Worm (Caenorhabditis elegans): ENCODE data around the gene taf-6.2.

The taf-6.2 gene

DNA sequence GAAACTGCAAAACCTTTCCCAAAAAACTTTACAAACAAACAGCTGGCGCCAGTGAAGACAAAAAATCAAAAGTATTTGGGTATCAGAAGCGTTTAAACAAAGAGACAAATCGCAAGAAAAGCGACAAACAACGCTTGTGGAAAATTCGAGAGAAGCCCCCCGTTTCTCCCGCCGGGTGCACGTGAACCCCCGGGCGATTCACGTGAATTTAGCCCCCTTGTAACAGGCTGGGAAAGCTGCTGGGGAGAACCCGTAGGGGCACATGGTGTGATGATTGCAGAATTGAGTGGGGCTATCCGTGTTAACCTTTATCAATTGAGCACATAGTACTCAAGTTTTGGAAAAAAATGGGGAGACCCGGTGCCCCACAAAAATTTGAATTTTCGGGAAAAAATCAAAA, 40.3 kb downstream of the taf-6.2 start (continued):
- TF ChIP-seq K11D2.4 (GFP tag; IDR thresholded peaks at IDR 0.05), result peak; percentile 82
- no peak for TF ChIP-seq xnd-1 (tag; optimal IDR thresholded peaks at IDR 0.05)
- no peak for TF ChIP-seq mel-28 (tag; optimal IDR thresholded peaks at IDR 0.05; ENCODE audit: borderline replicate concordance)
- no peak for TF ChIP-seq Y79H2A.3 (GFP tag; conservative IDR thresholded peaks at IDR 0.05)
- TF ChIP-seq nfya-2 (GFP tag; IDR thresholded peaks at IDR 0.05), result no peak
- no peak for TF ChIP-seq egl-18 (GFP tag; IDR thresholded peaks at IDR 0.05)
- no peak for TF ChIP-seq ceh-79 (tag; optimal IDR thresholded peaks at IDR 0.05)
- TF ChIP-seq C06A6.2 (GFP tag; conservative IDR thresholded peaks at IDR 0.05), result 0 out of 2 replicates have a peak, but pooled peaks have one; percentile 17
- TF ChIP-seq lin-54 (GFP tag; optimal IDR thresholded peaks at IDR 0.05), result no peak
- TF ChIP-seq somi-1 (GFP tag; optimal IDR thresholded peaks at IDR 0.05), result peak; percentile 88
- TF ChIP-seq hsf-1 (GFP tag; IDR thresholded peaks at IDR 0.05), result peak; percentile 62; the same call in 1 of the 2 replicates
- no peak for TF ChIP-seq sea-2 (GFP tag; IDR thresholded peaks at IDR 0.05)
- no peak for TF ChIP-seq ztf-28 (GFP tag; IDR thresholded peaks at IDR 0.05)
- peak; percentile 14 for TF ChIP-seq K12H6.12 (tag; optimal IDR thresholded peaks at IDR 0.05)

DNA sequence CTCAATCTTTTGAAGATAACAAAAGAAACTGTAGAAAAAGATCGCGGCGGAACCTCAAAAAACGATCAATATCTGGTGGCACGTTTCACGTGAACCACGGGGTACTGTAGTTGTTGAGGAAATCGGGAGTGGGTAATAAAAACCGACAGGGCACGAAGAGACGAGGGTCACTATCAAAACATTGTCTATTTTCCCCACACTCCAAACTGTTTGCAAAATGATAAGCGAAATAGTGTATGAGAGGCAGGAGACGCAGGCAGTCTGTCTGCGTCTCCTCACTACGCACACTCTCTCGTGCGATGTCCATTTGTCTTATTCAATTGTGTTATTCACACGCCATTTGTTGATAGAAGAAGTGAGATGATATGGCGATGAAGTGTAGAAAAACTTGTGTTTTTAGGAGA, 41.1 kb downstream of the taf-6.2 start:
- TF ChIP-seq lsy-27 (tag; optimal IDR thresholded peaks at IDR 0.05; ENCODE audit: borderline replicate concordance, insufficient read depth), result no peak
- TF ChIP-seq lin-40 (tag; optimal IDR thresholded peaks at IDR 0.05), result peak; percentile 56
- TF ChIP-seq madf-8 (GFP tag; conservative IDR thresholded peaks at IDR 0.05), result no peak
- peak; percentile 98 for TF ChIP-seq hmg-1.2 (GFP tag; IDR thresholded peaks at IDR 0.05)
- TF ChIP-seq nhr-27 (tag; optimal IDR thresholded peaks at IDR 0.05), result no peak
- 0 out of 2 replicates have a peak, but pooled peaks have one; percentile 21 for TF ChIP-seq dox-1 (GFP tag; IDR thresholded peaks at IDR 0.05)
- TF ChIP-seq sptf-2 (GFP tag; optimal IDR thresholded peaks at IDR 0.05), result no peak
- peak; percentile 25 for TF ChIP-seq nhr-80 (tag; optimal IDR thresholded peaks at IDR 0.05)
- no peak for TF ChIP-seq ama-1 (optimal IDR thresholded peaks at IDR 0.05)
- no peak for TF ChIP-seq ama-1 (GFP tag; optimal IDR thresholded peaks at IDR 0.05)
- no peak for TF ChIP-seq lsl-1 (GFP tag; optimal IDR thresholded peaks at IDR 0.05)
- TF ChIP-seq Y79H2A.3 (GFP tag; conservative IDR thresholded peaks at IDR 0.05), result no peak
- TF ChIP-seq lag-1 (GFP tag; IDR thresholded peaks at IDR 0.05), result no peak
- no peak for TF ChIP-seq ceh-79 (tag; optimal IDR thresholded peaks at IDR 0.05)
- TF ChIP-seq akir-1 (GFP tag; optimal IDR thresholded peaks at IDR 0.05), result no peak
- TF ChIP-seq ceh-27 (GFP tag; optimal IDR thresholded peaks at IDR 0.05), result no peak
- TF ChIP-seq egl-18 (GFP tag; IDR thresholded peaks at IDR 0.05), result no peak
- no peak for TF ChIP-seq aptf-3 (GFP tag; IDR thresholded peaks at IDR 0.05)
- no peak for TF ChIP-seq tbp1 (GFP tag; optimal IDR thresholded peaks at IDR 0.05)
- no peak for TF ChIP-seq repo-1 (tag; optimal IDR thresholded peaks at IDR 0.05)
- TF ChIP-seq egl-44 (GFP tag; IDR thresholded peaks at IDR 0.05), result no peak
- 0 out of 2 replicates have a peak, but pooled peaks have one; percentile 10 for TF ChIP-seq mcd-1 (GFP tag; IDR thresholded peaks at IDR 0.05)
- TF ChIP-seq nfyb-1 (GFP tag; IDR thresholded peaks at IDR 0.05), result no peak
- TF ChIP-seq nhr-90 (tag; optimal IDR thresholded peaks at IDR 0.05), result no peak
- no peak for TF ChIP-seq atf-7 (tag; optimal IDR thresholded peaks at IDR 0.05)
- TF ChIP-seq fkh-3 (tag; optimal IDR thresholded peaks at IDR 0.05), result no peak
- no peak for TF ChIP-seq lin-54 (GFP tag; optimal IDR thresholded peaks at IDR 0.05)
- no peak for TF ChIP-seq B0019.2 (GFP tag; conservative IDR thresholded peaks at IDR 0.05)
- TF ChIP-seq Y53F4B.3 (GFP tag; IDR thresholded peaks at IDR 0.05), result no peak
- TF ChIP-seq pbrm-1 (GFP tag; IDR thresholded peaks at IDR 0.05), result no peak
- TF ChIP-seq Y56A3A.18 (GFP tag; IDR thresholded peaks at IDR 0.05), result no peak
- TF ChIP-seq attf-5 (GFP tag; optimal IDR thresholded peaks at IDR 0.05), result no peak
- TF ChIP-seq B0336.3 (GFP tag; IDR thresholded peaks at IDR 0.05), result no peak
- no peak for TF ChIP-seq unc-62 (GFP tag; optimal IDR thresholded peaks at IDR 0.05)
- no peak for TF ChIP-seq snpc-1.1 (tag; optimal IDR thresholded peaks at IDR 0.05; ENCODE audit: insufficient read depth)
- no peak for TF ChIP-seq rpc-1 (optimal IDR thresholded peaks at IDR 0.05)
- TF ChIP-seq rpc-1 (tag; optimal IDR thresholded peaks at IDR 0.05), result no peak
- TF ChIP-seq ekl-4 (GFP tag; IDR thresholded peaks at IDR 0.05), result no peak
- no peak for TF ChIP-seq unc-130 (GFP tag; optimal IDR thresholded peaks at IDR 0.05)

Data from whole organism, young adult.